Worm (Caenorhabditis elegans) whole organism, young adult: Measurements from ENCODE around the gene hlh-4.

Experiments used
- B0019.2 ChIP-seq: fragments of 200-800 bp; sonication (Bioruptor generic); conservative IDR thresholded peaks from 2 replicates; pipeline ENCODE4 v1.3.6; 2022; ENCODE audit warnings: missing genetic modification reagents, missing genetic modification characterization, missing compliant biosample characterization
- F23B12.7 ChIP-seq: sonication (generic microtip); optimal IDR thresholded peaks from 2 replicates; lab custom pipeline; 2017; ENCODE audit warnings: missing genetic modification characterization, mild to moderate bottlenecking, missing compliant biosample characterization, antibody characterized with exemption, moderate library complexity; ENCODE audit not compliant: insufficient read depth
- K12H6.12 ChIP-seq: fragments of 200-800 bp; sonication (Bioruptor generic); optimal IDR thresholded peaks from 2 replicates; lab custom pipeline; 2018; ENCODE audit warnings: mild to moderate bottlenecking, missing genetic modification characterization, missing compliant biosample characterization
- T07F8.4 ChIP-seq: sonication (generic microtip); optimal IDR thresholded peaks from 2 replicates; lab custom pipeline; 2016; ENCODE audit warnings: mild to moderate bottlenecking, missing genetic modification characterization, moderate library complexity, missing compliant biosample characterization
- Y53F4B.3 ChIP-seq: fragments of 200-800 bp; sonication (Bioruptor generic); IDR thresholded peaks from 2 replicates; pipeline ENCODE4 v1.3.6; 2022; ENCODE audit warnings: missing genetic modification reagents, missing genetic modification characterization, missing compliant biosample characterization
- ZK185.1 ChIP-seq: sonication (generic microtip); optimal IDR thresholded peaks from 2 replicates; lab custom pipeline; 2016; ENCODE audit warnings: mild to moderate bottlenecking, missing genetic modification characterization, missing compliant biosample characterization; ENCODE audit not compliant: poor library complexity, severe bottlenecking
- ama-1 ChIP-seq, 3 experiments: fragments of 150-350 bp in 1 of 3; sonication (generic microtip) in 2 of 3; optimal IDR thresholded peaks; 2 replicates each; lab custom pipeline; 2014 to 2018; ENCODE audit warnings: missing biosample characterization in 2 of 3, missing genetic modification characterization in 2 of 3, missing genetic modification reagents in 2 of 3
- cebp-1 ChIP-seq, 2 experiments: fragments of 200-800 bp in 1 of 2; sonication (Bioruptor generic) in 1 of 2; sonication (generic microtip) in 1 of 2; IDR thresholded peaks in 1 of 2; optimal IDR thresholded peaks in 1 of 2; 2 replicates each; pipeline versions ENCODE4 v1.3.6 to Lab custom; 2017 to 2022; ENCODE audit warnings: missing compliant biosample characterization in 2 of 2, missing genetic modification characterization in 2 of 2, mild to moderate bottlenecking in 1 of 2, missing genetic modification reagents in 1 of 2, moderate library complexity in 1 of 2
- cebp-2 ChIP-seq: fragments of 200-800 bp; sonication (Bioruptor generic); IDR thresholded peaks from 2 replicates; pipeline ENCODE4 v1.3.6; 2022; ENCODE audit warnings: missing genetic modification characterization, missing compliant biosample characterization
- ceh-27 ChIP-seq: fragments of 200-800 bp; sonication (Bioruptor generic); optimal IDR thresholded peaks from 2 replicates; lab custom pipeline; 2018; ENCODE audit warnings: mild to moderate bottlenecking, missing genetic modification characterization, moderate library complexity, missing compliant biosample characterization
- ekl-4 ChIP-seq: fragments of 200-800 bp; sonication (Bioruptor generic); IDR thresholded peaks from 2 replicates; pipeline ENCODE4 v1.3.6; 2022; ENCODE audit warnings: missing genetic modification reagents, missing genetic modification characterization, missing compliant biosample characterization
- ets-4 ChIP-seq: fragments of 200-800 bp; sonication (Bioruptor generic); optimal IDR thresholded peaks from 2 replicates; lab custom pipeline; 2018; ENCODE audit warnings: mild to moderate bottlenecking, missing genetic modification characterization, missing compliant biosample characterization
- him-1 ChIP-seq: sonication (generic microtip); optimal IDR thresholded peaks from 2 replicates; lab custom pipeline; 2016; ENCODE audit warnings: missing genotype, missing genetic modification reagents, missing genetic modification characterization, missing compliant biosample characterization
- hmg-1.2 ChIP-seq: fragments of 200-800 bp; sonication (Bioruptor generic); IDR thresholded peaks from 2 replicates; pipeline ENCODE4 v1.3.6; 2022; ENCODE audit warnings: missing genetic modification reagents, missing genetic modification characterization, missing compliant biosample characterization
- hmg-20 ChIP-seq: fragments of 200-800 bp; sonication (Bioruptor generic); IDR thresholded peaks from 2 replicates; pipeline ENCODE4 v1.3.6; 2022; ENCODE audit warnings: missing genetic modification reagents, missing genetic modification characterization, missing compliant biosample characterization
- lin-26 ChIP-seq: fragments of 200-800 bp; sonication (Bioruptor generic); IDR thresholded peaks from 2 replicates; pipeline ENCODE4 v1.3.6; 2022; ENCODE audit warnings: missing genetic modification reagents, missing genetic modification characterization, missing compliant biosample characterization
- lin-54 ChIP-seq: fragments of 200-800 bp; sonication (Bioruptor generic); optimal IDR thresholded peaks from 2 replicates; lab custom pipeline; 2018; ENCODE audit warnings: mild to moderate bottlenecking, missing genetic modification characterization, missing compliant biosample characterization
- lsy-27 ChIP-seq: sonication (generic microtip); optimal IDR thresholded peaks from 2 replicates; lab custom pipeline; 2017; ENCODE audit warnings: missing genetic modification characterization, mild to moderate bottlenecking, missing compliant biosample characterization, antibody characterized with exemption, missing genotype, borderline replicate concordance; ENCODE audit not compliant: insufficient read depth
- madf-8 ChIP-seq: fragments of 200-800 bp; sonication (Bioruptor generic); conservative IDR thresholded peaks from 2 replicates; pipeline ENCODE4 v1.3.6; 2022; ENCODE audit warnings: missing genetic modification reagents, missing genetic modification characterization, missing compliant biosample characterization
- mes-4 ChIP-seq: sonication (generic microtip); optimal IDR thresholded peaks from 2 replicates; lab custom pipeline; 2016; ENCODE audit warnings: missing genotype, missing genetic modification characterization, missing compliant biosample characterization
- nfya-1 ChIP-seq: sonication (generic microtip); optimal IDR thresholded peaks from 2 replicates; lab custom pipeline; 2017; ENCODE audit warnings: antibody characterized with exemption, missing compliant biosample characterization, missing genetic modification characterization, borderline replicate concordance; ENCODE audit not compliant: insufficient read depth
- nhr-120 ChIP-seq: fragments of 200-800 bp; sonication (Bioruptor generic); IDR thresholded peaks from 2 replicates; pipeline ENCODE4 v1.3.6; 2022; ENCODE audit warnings: missing genetic modification characterization, missing compliant biosample characterization
- nhr-80 ChIP-seq: sonication (generic microtip); optimal IDR thresholded peaks from 2 replicates; lab custom pipeline; 2016; ENCODE audit warnings: missing genetic modification characterization, missing compliant biosample characterization
- sea-2 ChIP-seq: fragments of 200-800 bp; sonication (Bioruptor generic); IDR thresholded peaks from 2 replicates; pipeline ENCODE4 v1.3.6; 2022; ENCODE audit warnings: missing genetic modification characterization, missing compliant biosample characterization
- snpc-4 ChIP-seq, 5 experiments: fragments of 150-350 bp in 1 of 5; sonication (generic microtip) in 4 of 5; optimal IDR thresholded peaks; 2 replicates each; lab custom pipeline; 2014 to 2018; ENCODE audit warnings: missing genetic modification characterization in 5 of 5, missing biosample characterization in 3 of 5, antibody characterized with exemption in 2 of 5, mild to moderate bottlenecking in 2 of 5, missing compliant biosample characterization in 2 of 5, missing genotype in 2 of 5, moderate library complexity in 2 of 5, missing genetic modification reagents in 1 of 5
- somi-1 ChIP-seq: fragments of 200-800 bp; sonication (Bioruptor generic); optimal IDR thresholded peaks from 2 replicates; lab custom pipeline; 2018; ENCODE audit warnings: mild to moderate bottlenecking, missing genetic modification characterization, missing compliant biosample characterization
- sptf-2 ChIP-seq: fragments of 200-800 bp; sonication (Bioruptor generic); optimal IDR thresholded peaks from 2 replicates; lab custom pipeline; 2018; ENCODE audit warnings: mild to moderate bottlenecking, missing genetic modification characterization, missing compliant biosample characterization
- unc-130 ChIP-seq: sonication (generic microtip); optimal IDR thresholded peaks from 2 replicates; lab custom pipeline; 2016; ENCODE audit warnings: missing genetic modification reagents, missing genetic modification characterization, missing compliant biosample characterization
- zfh-2 ChIP-seq: fragments of 200-800 bp; sonication (Bioruptor generic); conservative IDR thresholded peaks from 2 replicates; pipeline ENCODE4 v1.3.6; 2022; ENCODE audit warnings: missing genetic modification reagents, missing genetic modification characterization, missing compliant biosample characterization
- ztf-18 ChIP-seq: sonication (generic microtip); optimal IDR thresholded peaks from 2 replicates; lab custom pipeline; 2016; ENCODE audit warnings: missing genotype, mild to moderate bottlenecking, missing genetic modification characterization, missing compliant biosample characterization
- ztf-28 ChIP-seq: fragments of 200-800 bp; sonication (Bioruptor generic); IDR thresholded peaks from 2 replicates; pipeline ENCODE4 v1.3.6; 2022; ENCODE audit warnings: missing genetic modification reagents, missing genetic modification characterization, missing compliant biosample characterization
- ztf-3 ChIP-seq: fragments of 200-800 bp; sonication (Bioruptor generic); optimal IDR thresholded peaks from 2 replicates; lab custom pipeline; 2018; ENCODE audit warnings: mild to moderate bottlenecking, missing genetic modification characterization, missing compliant biosample characterization

hlh-4 gene

DNA sequence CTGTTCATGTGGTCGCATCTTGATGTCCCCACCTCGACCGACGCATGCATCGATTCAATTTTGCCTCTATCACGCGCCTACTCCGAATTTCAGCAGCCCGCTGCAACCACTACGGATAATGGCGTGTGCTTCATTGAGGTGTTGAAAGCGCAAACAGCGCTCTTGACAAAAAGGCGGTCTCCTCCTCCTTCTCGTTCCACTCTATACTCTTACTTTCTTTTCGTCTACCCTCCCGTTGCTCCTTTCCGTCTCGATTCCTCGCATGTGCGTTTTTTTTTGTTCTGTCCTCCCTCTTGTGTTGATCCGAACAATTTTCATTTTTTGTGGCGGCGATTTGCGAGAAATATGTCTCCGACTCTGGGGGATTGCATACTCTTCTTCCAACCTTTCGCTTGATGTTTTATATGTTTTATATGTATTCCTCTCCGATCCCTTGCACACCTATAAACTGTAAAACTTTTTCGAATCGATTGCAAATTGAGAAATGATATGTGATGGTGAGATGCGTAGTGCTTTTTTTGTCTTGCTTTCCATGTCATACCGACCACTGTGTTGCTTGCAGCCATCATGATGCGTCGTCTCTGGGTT is 36.1 kb downstream of the hlh-4 start:
- peak; percentile 46 for TF ChIP-seq ZK185.1 (tag; lab: Kevin White, UChicago)
- TF ChIP-seq lsy-27 (tag; lab: Kevin White, UChicago): no peak
- peak; percentile 5 for TF ChIP-seq ztf-18 (tag; lab: Kevin White, UChicago)
- TF ChIP-seq hmg-1.2: peak; percentile 27; the same call in 1 of the 2 replicates
- no peak for TF ChIP-seq lin-54 (GFP tag; lab: Kevin White, UChicago)
- TF ChIP-seq lin-26 (GFP tag; lab: Robert Waterston, UW): 0 out of 2 replicates have a peak, but pooled peaks have one; percentile 38
- TF ChIP-seq nhr-80 (tag; lab: Kevin White, UChicago): peak; percentile 62
- no peak for TF ChIP-seq T07F8.4 (tag; lab: Kevin White, UChicago)
- TF ChIP-seq madf-8 (GFP tag; lab: Robert Waterston, UW): no peak
- TF ChIP-seq ets-4 (GFP tag; lab: Kevin White, UChicago): no peak
- TF ChIP-seq mes-4 (tag; lab: Kevin White, UChicago): no peak
- no peak for TF ChIP-seq ama-1 (optimal IDR thresholded peaks at IDR 0.05; lab: Kevin White, UChicago)
- no peak for TF ChIP-seq ama-1 (GFP tag; optimal IDR thresholded peaks at IDR 0.05; lab: Kevin White, UChicago)
- TF ChIP-seq B0019.2 (GFP tag; lab: Robert Waterston, UW): no peak
- TF ChIP-seq sptf-2 (GFP tag; lab: Kevin White, UChicago): no peak
- no peak for TF ChIP-seq somi-1 (GFP tag; lab: Kevin White, UChicago)
- TF ChIP-seq him-1: no peak
- peak; percentile 84 for TF ChIP-seq zfh-2 (GFP tag; lab: Robert Waterston, UW)
- no peak for TF ChIP-seq snpc-4 (GFP tag; optimal IDR thresholded peaks at IDR 0.05; lab: Kevin White, UChicago)
- peak in 1 of 4 experiments; percentile 20 for TF ChIP-seq snpc-4 (tag; optimal IDR thresholded peaks at IDR 0.05; lab: Kevin White, UChicago)
- TF ChIP-seq sea-2 (GFP tag; lab: Robert Waterston, UW): no peak
- no peak for TF ChIP-seq Y53F4B.3 (GFP tag; lab: Robert Waterston, UW)
- TF ChIP-seq nfya-1 (tag; lab: Kevin White, UChicago): no peak
- no peak for TF ChIP-seq ztf-28 (GFP tag; lab: Robert Waterston, UW)
- no peak for TF ChIP-seq unc-130 (GFP tag; lab: Kevin White, UChicago)
- TF ChIP-seq cebp-1 (GFP tag; IDR thresholded peaks at IDR 0.05; lab: Robert Waterston, UW): no peak
- peak; percentile 57 for TF ChIP-seq cebp-1 (tag; optimal IDR thresholded peaks at IDR 0.05; lab: Kevin White, UChicago)
- TF ChIP-seq K12H6.12: peak; percentile 61
- no peak for TF ChIP-seq ztf-3
- no peak for TF ChIP-seq cebp-2 (GFP tag; lab: Robert Waterston, UW)
- TF ChIP-seq ceh-27: peak; percentile 7
- TF ChIP-seq, all 124 proteins: peak for 10

- 0 out of 2 replicates have a peak, but pooled peaks have one; percentile 24 for TF ChIP-seq hmg-20 (GFP tag; lab: Robert Waterston, UW)
- no peak for TF ChIP-seq F23B12.7 (tag; lab: Kevin White, UChicago)
- TF ChIP-seq ekl-4 (GFP tag; lab: Robert Waterston, UW): no peak
- 0 out of 2 replicates have a peak, but pooled peaks have one; percentile 33 for TF ChIP-seq nhr-120 (GFP tag; lab: Robert Waterston, UW)
- 0 out of 2 replicates have a peak, but pooled peaks have one; percentile 11 for TF ChIP-seq lin-26 (GFP tag; lab: Robert Waterston, UW)
- no peak for TF ChIP-seq cebp-1 (GFP tag; IDR thresholded peaks at IDR 0.05; lab: Robert Waterston, UW)
- TF ChIP-seq cebp-1 (tag; optimal IDR thresholded peaks at IDR 0.05; lab: Kevin White, UChicago): no peak
These were observed 37.1 kb downstream of the hlh-4 start for ce11 chrIII:9701798-9702197.
